Worm (Caenorhabditis elegans): ENCODE data around the gene K02E10.6.

K02E10.6 gene

ce11 chrX:2432459-2432858 lies 50.1 kb downstream of the K02E10.6 start (continued):
- TF ChIP-seq egl-27 (tag; optimal IDR thresholded peaks at IDR 0.05) (peak in 1 of 2 experiments; percentile 7), nhr-47 (tag; optimal IDR thresholded peaks at IDR 0.05) (peak; percentile 30), nhr-28 (tag; optimal IDR thresholded peaks at IDR 0.05) (no peak), rnt-1 (tag; optimal IDR thresholded peaks at IDR 0.05) (peak; percentile 52), mdl-1 (tag; optimal IDR thresholded peaks at IDR 0.05) (peak in 1 of 2 experiments; percentile 31), sup-37 (GFP tag; optimal IDR thresholded peaks at IDR 0.05) (no peak), lsy-2 (tag; optimal IDR thresholded peaks at IDR 0.05) (peak; percentile 13 to 52), nhr-76 (tag; optimal IDR thresholded peaks at IDR 0.05) (no peak), unc-62 (GFP tag; optimal IDR thresholded peaks at IDR 0.05) (no peak), alr-1 (tag; optimal IDR thresholded peaks at IDR 0.05; ENCODE audit: borderline replicate concordance) (no peak), C34B4.2 (tag; optimal IDR thresholded peaks at IDR 0.05) (no peak), fos-1 (tag; optimal IDR thresholded peaks at IDR 0.05) (no peak), nhr-19 (GFP tag; conservative IDR thresholded peaks at IDR 0.05) (no peak), blmp-1 (tag; optimal IDR thresholded peaks at IDR 0.05) (peak; percentile 95), ceh-82 (tag; optimal IDR thresholded peaks at IDR 0.05) (peak; percentile 4 to 41 (median 25)), lin-35 (GFP tag; optimal IDR thresholded peaks at IDR 0.05) (peak in 1 of 2 experiments; percentile 48), irx-1 (tag; optimal IDR thresholded peaks at IDR 0.05) (peak; percentile 27), nhr-20 (tag; optimal IDR thresholded peaks at IDR 0.05) (peak; percentile 52), ama-1 (optimal IDR thresholded peaks at IDR 0.05) (no peak), isw-1 (GFP tag; IDR thresholded peaks at IDR 0.05) (no peak), efl-3 (GFP tag; optimal IDR thresholded peaks at IDR 0.05) (no peak), lin-39 (tag; optimal IDR thresholded peaks at IDR 0.05) (no peak), mep-1 (tag; optimal IDR thresholded peaks at IDR 0.05) (peak; percentile 82), aly-2 (tag; optimal IDR thresholded peaks at IDR 0.05) (no peak), nhr-85 (tag) (no peak), vab-15 (tag; optimal IDR thresholded peaks at IDR 0.05) (no peak), elt-2 (tag; optimal IDR thresholded peaks at IDR 0.05) (no peak), nhr-90 (tag; optimal IDR thresholded peaks at IDR 0.05; ENCODE audit: poor library complexity) (no peak), jun-1 (tag; optimal IDR thresholded peaks at IDR 0.05) (peak; percentile 1), pag-3 (tag; optimal IDR thresholded peaks at IDR 0.05; ENCODE audit: borderline replicate concordance, insufficient read depth) (no peak)

All from whole organism, L1 larva.